Worm (Caenorhabditis elegans) whole organism, mixed stage, embryonic: ENCODE results near the gene T12B5.15.

Experiments used
- nhr-237 ChIP-seq: fragments of 150-350 bp; optimal IDR thresholded peaks from 2 replicates; lab custom pipeline; 2014; ENCODE audit warnings: missing biosample characterization, missing genetic modification characterization
- nhr-28 ChIP-seq: fragments of 150-350 bp; optimal IDR thresholded peaks from 2 replicates; lab custom pipeline; 2014; ENCODE audit warnings: missing biosample characterization, missing genetic modification characterization
- unc-62 ChIP-seq: fragments of 150-350 bp; optimal IDR thresholded peaks from 2 replicates; lab custom pipeline; 2014; ENCODE audit warnings: missing biosample characterization, missing genetic modification reagents, missing genetic modification characterization

- TF ChIP-seq nhr-28 (no peak), nhr-237 (tag; lab: Kevin White, UChicago) (no peak), unc-62 (GFP tag; lab: Kevin White, UChicago) (no peak)
Measured at ce11 chrIII:982961-983360, 28.5 kb upstream of the T12B5.15 start, which contains the start of gene tbc-10.
